Fruit fly (Drosophila melanogaster) whole organism, embryonic: ENCODE results near the gene Nckx30C.

Experiments used
- ATbp ChIP-seq: fragments of 200-800 bp; sonication (Bioruptor generic); optimal IDR thresholded peaks from 2 replicates; lab custom pipeline; 2017; ENCODE audit warnings: missing biosample characterization, mild to moderate bottlenecking, missing genetic modification characterization, missing genetic modification reagents
- Adf1 ChIP-seq: fragments of 200-800 bp; sonication (Bioruptor generic); IDR thresholded peaks from 2 replicates; pipeline ENCODE4 v1.3.6; 2022; ENCODE audit warnings: missing biosample characterization, missing genetic modification characterization
- Bdp1 ChIP-seq: fragments of 200-800 bp; sonication (Bioruptor generic); optimal IDR thresholded peaks from 3 replicates; lab custom pipeline; 2016; ENCODE audit warnings: missing biosample characterization, missing genetic modification characterization
- Bgb ChIP-seq: fragments of 200-800 bp; sonication (Bioruptor generic); IDR thresholded peaks from 2 replicates; pipeline ENCODE4 v1.3.6; 2022; ENCODE audit warnings: missing biosample characterization, missing genetic modification characterization; ENCODE audit not compliant: partially characterized antibody
- CG12219 ChIP-seq: fragments of 200-800 bp; sonication (Bioruptor generic); optimal IDR thresholded peaks from 3 replicates; lab custom pipeline; 2018; ENCODE audit warnings: missing biosample characterization, mild to moderate bottlenecking, missing genetic modification characterization
- CG12299 ChIP-seq: fragments of 200-800 bp; sonication (Bioruptor generic); optimal IDR thresholded peaks from 2 replicates; lab custom pipeline; 2018; ENCODE audit warnings: missing biosample characterization, mild to moderate bottlenecking, missing genetic modification characterization
- CG14710 ChIP-seq: fragments of 200-800 bp; sonication (Bioruptor generic); optimal IDR thresholded peaks from 3 replicates; lab custom pipeline; 2019; ENCODE audit warnings: missing biosample characterization, mild to moderate bottlenecking, missing genetic modification characterization, moderate library complexity
- CG15514 ChIP-seq: fragments of 200-800 bp; sonication (Bioruptor generic); optimal IDR thresholded peaks from 3 replicates; lab custom pipeline; 2017; ENCODE audit warnings: missing biosample characterization, missing genetic modification characterization, mild to moderate bottlenecking, moderate library complexity, missing genetic modification reagents
- CG2120 ChIP-seq: fragments of 200-800 bp; sonication (Bioruptor generic); optimal IDR thresholded peaks from 3 replicates; lab custom pipeline; 2016; ENCODE audit warnings: missing biosample characterization, missing genetic modification characterization
- CG32772 ChIP-seq: fragments of 200-800 bp; sonication (Bioruptor generic); IDR thresholded peaks from 2 replicates; pipeline ENCODE4 v1.3.6; 2022; ENCODE audit warnings: missing biosample characterization, missing genetic modification characterization
- CG3281 ChIP-seq: fragments of 200-800 bp; sonication (Bioruptor generic); optimal IDR thresholded peaks from 3 replicates; lab custom pipeline; 2017; ENCODE audit warnings: missing biosample characterization, mild to moderate bottlenecking, missing genetic modification characterization
- CG3407 ChIP-seq: fragments of 200-800 bp; sonication (Bioruptor generic); optimal IDR thresholded peaks from 2 replicates; lab custom pipeline; 2018; ENCODE audit warnings: missing biosample characterization, mild to moderate bottlenecking, missing genetic modification characterization
- CG3847 ChIP-seq: fragments of 200-800 bp; sonication (Bioruptor generic); IDR thresholded peaks from 2 replicates; pipeline ENCODE4 v1.3.6; 2022; ENCODE audit warnings: missing biosample characterization, missing genetic modification characterization
- CG4360 ChIP-seq: fragments of 200-800 bp; sonication (Bioruptor generic); IDR thresholded peaks from 2 replicates; pipeline ENCODE4 v1.3.6; 2022; ENCODE audit warnings: missing biosample characterization, missing genetic modification characterization
- CG5180 ChIP-seq: fragments of 200-800 bp; sonication (Bioruptor generic); optimal IDR thresholded peaks from 3 replicates; lab custom pipeline; 2017; ENCODE audit warnings: missing biosample characterization, missing genetic modification characterization, mild to moderate bottlenecking, moderate library complexity, missing genetic modification reagents
- CG6683 ChIP-seq: fragments of 200-800 bp; sonication (Bioruptor generic); optimal IDR thresholded peaks from 2 replicates; lab custom pipeline; 2017; ENCODE audit warnings: missing biosample characterization, mild to moderate bottlenecking, missing genetic modification characterization, missing genetic modification reagents
- CG6813 ChIP-seq: fragments of 200-800 bp; sonication (Bioruptor generic); optimal IDR thresholded peaks from 2 replicates; lab custom pipeline; 2017; ENCODE audit warnings: missing biosample characterization, missing genetic modification characterization, mild to moderate bottlenecking, moderate library complexity, missing genetic modification reagents
- CG8388 ChIP-seq: fragments of 200-800 bp; sonication (Bioruptor generic); optimal IDR thresholded peaks from 2 replicates; lab custom pipeline; 2019; ENCODE audit warnings: missing biosample characterization, mild to moderate bottlenecking, missing genetic modification characterization, moderate library complexity
- CG9797 ChIP-seq: fragments of 200-800 bp; sonication (Bioruptor generic); optimal IDR thresholded peaks from 3 replicates; lab custom pipeline; 2018; ENCODE audit warnings: missing biosample characterization, mild to moderate bottlenecking, missing genetic modification characterization
- CG9932 ChIP-seq: fragments of 200-800 bp; sonication (Bioruptor generic); IDR thresholded peaks from 2 replicates; pipeline ENCODE4 v1.3.6; 2022; ENCODE audit warnings: missing biosample characterization, missing genetic modification characterization
- Chrac-16 ChIP-seq: fragments of 200-800 bp; sonication (Bioruptor generic); optimal IDR thresholded peaks from 3 replicates; lab custom pipeline; 2016; ENCODE audit warnings: missing biosample characterization, missing genetic modification characterization
- Dll ChIP-seq: fragments of 200-800 bp; sonication (Bioruptor generic); IDR thresholded peaks from 4 replicates; pipeline ENCODE4 v1.3.6; 2022; ENCODE audit warnings: missing biosample characterization, missing genetic modification characterization; ENCODE audit not compliant: partially characterized antibody
- Drgx ChIP-seq: fragments of 200-800 bp; sonication (Bioruptor generic); IDR thresholded peaks from 2 replicates; pipeline ENCODE4 v1.3.6; 2022; ENCODE audit warnings: missing biosample characterization, missing genetic modification characterization
- Fer1 ChIP-seq: fragments of 200-800 bp; sonication (Bioruptor generic); optimal IDR thresholded peaks from 2 replicates; lab custom pipeline; 2017; ENCODE audit warnings: missing biosample characterization, mild to moderate bottlenecking, missing genetic modification characterization
- Fer2 ChIP-seq: fragments of 200-800 bp; sonication (Bioruptor generic); optimal IDR thresholded peaks from 2 replicates; lab custom pipeline; 2018; ENCODE audit warnings: missing biosample characterization, mild to moderate bottlenecking, missing genetic modification characterization, moderate library complexity
- Mrtf ChIP-seq: fragments of 200-800 bp; sonication (Bioruptor generic); IDR thresholded peaks from 3 replicates; pipeline ENCODE4 v1.3.6; 2022; ENCODE audit warnings: missing biosample characterization, missing genetic modification characterization
- Neu2 ChIP-seq: fragments of 200-800 bp; sonication (Bioruptor generic); optimal IDR thresholded peaks from 3 replicates; lab custom pipeline; 2016; ENCODE audit warnings: missing biosample characterization, missing genetic modification characterization, borderline replicate concordance
- Opbp ChIP-seq: fragments of 200-800 bp; sonication (Bioruptor generic); IDR thresholded peaks from 3 replicates; pipeline ENCODE4 v1.3.6; 2022; ENCODE audit warnings: missing biosample characterization, missing genetic modification characterization; ENCODE audit not compliant: partially characterized antibody
- Ptx1 ChIP-seq: fragments of 200-800 bp; sonication (Bioruptor generic); IDR thresholded peaks from 2 replicates; pipeline ENCODE4 v1.3.6; 2022; ENCODE audit warnings: missing biosample characterization, missing genetic modification characterization
- Sin3A ChIP-seq: fragments of >200 bp; optimal IDR thresholded peaks from 2 replicates; lab custom pipeline; 2018
- Sox100B ChIP-seq: fragments of 200-800 bp; sonication (Bioruptor generic); optimal IDR thresholded peaks from 3 replicates; lab custom pipeline; 2018; ENCODE audit warnings: missing biosample characterization, mild to moderate bottlenecking, missing genetic modification characterization
- bab2 ChIP-seq: fragments of 200-800 bp; sonication (Bioruptor generic); optimal IDR thresholded peaks from 2 replicates; lab custom pipeline; 2016; ENCODE audit warnings: missing biosample characterization, missing genetic modification characterization
- bigmax ChIP-seq: fragments of 200-800 bp; sonication (Bioruptor generic); optimal IDR thresholded peaks from 2 replicates; lab custom pipeline; 2018; ENCODE audit warnings: missing biosample characterization, mild to moderate bottlenecking, missing genetic modification characterization
- cas ChIP-seq: fragments of 200-800 bp; sonication (Bioruptor generic); IDR thresholded peaks from 2 replicates; pipeline ENCODE4 v1.3.6; 2022; ENCODE audit warnings: missing biosample characterization, missing genetic modification characterization
- cato ChIP-seq: fragments of 200-800 bp; sonication (Bioruptor generic); optimal IDR thresholded peaks from 2 replicates; lab custom pipeline; 2016; ENCODE audit warnings: missing biosample characterization, missing genetic modification characterization, borderline replicate concordance
- crc ChIP-seq: fragments of 200-800 bp; sonication (Bioruptor generic); optimal IDR thresholded peaks from 2 replicates; lab custom pipeline; 2016; ENCODE audit warnings: missing biosample characterization, missing genetic modification characterization
- dmrt11E ChIP-seq: fragments of 200-800 bp; sonication (Bioruptor generic); optimal IDR thresholded peaks from 3 replicates; lab custom pipeline; 2018; ENCODE audit warnings: missing biosample characterization, mild to moderate bottlenecking, missing genetic modification characterization, moderate library complexity
- en ChIP-seq: fragments of 200-800 bp; sonication (Bioruptor generic); optimal IDR thresholded peaks from 2 replicates; lab custom pipeline; 2016; ENCODE audit warnings: missing biosample characterization, missing genetic modification characterization
- eve ChIP-seq, 2 experiments: fragments of >200 bp; optimal IDR thresholded peaks; 2 replicates each; lab custom pipeline; 2017; ENCODE audit warnings: missing biosample characterization in 2 of 2, missing genetic modification characterization in 2 of 2
- gce ChIP-seq: fragments of 200-800 bp; sonication (Bioruptor generic); IDR thresholded peaks from 3 replicates; pipeline ENCODE4 v1.3.6; 2022; ENCODE audit warnings: missing biosample characterization, missing genetic modification characterization
- gcm2 ChIP-seq: fragments of 200-800 bp; sonication (Bioruptor generic); optimal IDR thresholded peaks from 2 replicates; lab custom pipeline; 2016; ENCODE audit warnings: missing biosample characterization, missing genetic modification characterization
- gfzf ChIP-seq: fragments of 200-800 bp; sonication (Bioruptor generic); optimal IDR thresholded peaks from 2 replicates; lab custom pipeline; 2016; ENCODE audit warnings: missing biosample characterization, mild to moderate bottlenecking, missing genetic modification characterization, moderate library complexity
- kah ChIP-seq: fragments of 200-800 bp; sonication (Bioruptor generic); optimal IDR thresholded peaks from 2 replicates; lab custom pipeline; 2018; ENCODE audit warnings: missing biosample characterization, mild to moderate bottlenecking, missing genetic modification characterization
- kni ChIP-seq: fragments of 200-800 bp; sonication (Bioruptor generic); optimal IDR thresholded peaks from 3 replicates; lab custom pipeline; 2017; ENCODE audit warnings: mild to moderate bottlenecking, missing biosample characterization, missing genetic modification reagents, missing genetic modification characterization
- lov ChIP-seq, 2 experiments: fragments of 200-800 bp in 1 of 2; fragments of >200 bp in 1 of 2; sonication (Bioruptor generic) in 1 of 2; IDR thresholded peaks in 1 of 2; optimal IDR thresholded peaks in 1 of 2; 2 replicates in 1 of 2; 3 replicates in 1 of 2; pipeline versions ENCODE4 v1.3.6 to Lab custom; 2017 to 2022; ENCODE audit warnings: missing biosample characterization in 1 of 2, missing genetic modification characterization in 1 of 2
- salm ChIP-seq: fragments of 200-800 bp; sonication (Bioruptor generic); optimal IDR thresholded peaks from 2 replicates; lab custom pipeline; 2018; ENCODE audit warnings: missing biosample characterization, mild to moderate bottlenecking, missing genetic modification characterization
- sens ChIP-seq: fragments of 200-800 bp; sonication (Bioruptor generic); peaks from one replicate; lab custom pipeline; 2016; ENCODE audit warnings: missing biosample characterization, missing genetic modification characterization
- shn ChIP-seq: fragments of 200-800 bp; sonication (Bioruptor generic); optimal IDR thresholded peaks from 3 replicates; lab custom pipeline; 2016; ENCODE audit warnings: missing biosample characterization, missing genetic modification characterization
- tna ChIP-seq: fragments of 200-800 bp; sonication (Bioruptor generic); IDR thresholded peaks from 2 replicates; pipeline ENCODE4 v1.3.6; 2022; ENCODE audit warnings: missing biosample characterization, missing genetic modification characterization; ENCODE audit not compliant: partially characterized antibody
- ttk ChIP-seq: fragments of 200-800 bp; sonication (Bioruptor generic); IDR thresholded peaks from 2 replicates; pipeline ENCODE4 v2.1.2; 2022; ENCODE audit warnings: missing biosample characterization, missing genetic modification characterization
- zf30C ChIP-seq: fragments of 200-800 bp; sonication (Bioruptor generic); optimal IDR thresholded peaks from 3 replicates; lab custom pipeline; 2018; ENCODE audit warnings: missing biosample characterization, mild to moderate bottlenecking, missing genetic modification characterization

Gene Nckx30C

DNA sequence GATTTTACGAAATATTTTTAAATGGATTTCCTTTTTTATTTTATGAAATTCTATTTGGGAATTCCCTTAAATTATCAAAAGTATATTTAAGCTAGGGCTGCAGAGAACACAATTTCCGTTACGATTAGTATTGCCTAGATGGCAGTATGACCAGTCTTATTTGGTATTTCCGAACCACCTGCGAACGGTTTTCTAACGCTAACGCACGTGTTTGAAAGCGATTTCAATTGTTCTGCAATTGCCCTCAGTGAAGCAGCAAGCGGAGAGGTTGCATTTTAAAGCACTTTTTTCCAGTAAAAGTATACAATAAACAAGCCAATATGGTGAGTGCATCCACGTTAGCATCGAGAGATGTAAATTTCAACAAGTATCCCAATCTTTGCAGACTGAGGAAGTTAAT, 46.7 kb downstream of the Nckx30C start, which contains the start of gene hoip (continued):
- TF ChIP-seq CG2120 (GFP tag; lab: Kevin White, UChicago) (no peak), Bdp1 (GFP tag; lab: Kevin White, UChicago) (no peak), gfzf (GFP tag; lab: Kevin White, UChicago) (peak; percentile 81), gcm2 (GFP tag; lab: Kevin White, UChicago) (no peak), cato (GFP tag; lab: Kevin White, UChicago) (no peak), gce (GFP tag; lab: Robert Waterston, UW) (no peak), CG6813 (no peak), Sin3A (lab: Kevin White, UChicago) (no peak), CG4360 (no peak), zf30C (no peak), dmrt11E (tag; lab: Kevin White, UChicago) (no peak), salm (no peak), sens (peak; percentile 86), CG15514 (GFP tag; lab: Kevin White, UChicago) (peak; percentile 4), Mrtf (GFP tag; lab: Robert Waterston, UW) (no peak), Bgb (GFP tag; lab: Robert Waterston, UW) (peak; percentile 22; the same call in 1 of the 2 replicates), CG3407 (GFP tag; lab: Kevin White, UChicago) (no peak), Drgx (no peak), cas (no peak), eve (GFP tag; optimal IDR thresholded peaks at IDR 0.05; lab: Kevin White, UChicago) (no peak), Dll (GFP tag; lab: Robert Waterston, UW) (peak; percentile 53; the same call in 2 of the 4 replicates), CG32772 (GFP tag; lab: Robert Waterston, UW) (no peak), bab2 (GFP tag; lab: Kevin White, UChicago) (no peak), kni (no peak), CG9932 (GFP tag; lab: Robert Waterston, UW) (no peak), CG6683 (GFP tag; lab: Kevin White, UChicago) (no peak), lov (optimal IDR thresholded peaks at IDR 0.05; lab: Kevin White, UChicago) (no peak), lov (GFP tag; IDR thresholded peaks at IDR 0.05; lab: Robert Waterston, UW) (no peak), ATbp (GFP tag; lab: Kevin White, UChicago) (no peak), CG14710 (peak; percentile 65), Sox100B (no peak), Fer1 (GFP tag; lab: Kevin White, UChicago) (no peak), CG5180 (GFP tag; lab: Kevin White, UChicago) (no peak), CG8388 (GFP tag; lab: Kevin White, UChicago) (no peak), CG12219 (GFP tag; lab: Kevin White, UChicago) (no peak), Ptx1 (GFP tag; lab: Robert Waterston, UW) (no peak), CG12299 (tag; lab: Kevin White, UChicago) (no peak), CG3281 (no peak), crc (no peak), Fer2 (tag; lab: Kevin White, UChicago) (no peak), CG3847 (GFP tag; lab: Robert Waterston, UW) (no peak), kah (GFP tag; lab: Kevin White, UChicago) (peak; percentile 30), Neu2 (no peak), tna (GFP tag; lab: Robert Waterston, UW) (no peak), CG9797 (peak; percentile 81), ttk (GFP tag; lab: Robert Waterston, UW) (no peak), en (GFP tag; lab: Kevin White, UChicago) (no peak), shn (GFP tag; lab: Kevin White, UChicago) (no peak), Opbp (GFP tag; lab: Robert Waterston, UW) (peak; percentile 54), bigmax (GFP tag; lab: Kevin White, UChicago) (no peak), Chrac-16 (no peak), Adf1 (GFP tag; lab: Robert Waterston, UW) (no peak)
